Worm (Caenorhabditis elegans) whole organism, L2 larva: ENCODE data around the gene T09D3.8.

Experiments used
- C34F6.9 ChIP-seq: fragments of 150-350 bp; optimal IDR thresholded peaks from 2 replicates; lab custom pipeline; 2014; ENCODE audit warnings: missing biosample characterization, missing genetic modification characterization
- F13H6.1 ChIP-seq: sonication (generic microtip); optimal IDR thresholded peaks from 2 replicates; lab custom pipeline; 2016; ENCODE audit warnings: missing genetic modification characterization, missing compliant biosample characterization
- R02D3.7 ChIP-seq: fragments of 150-350 bp; optimal IDR thresholded peaks from 2 replicates; lab custom pipeline; 2014; ENCODE audit warnings: missing biosample characterization, missing genetic modification characterization
- ZK546.5 ChIP-seq: sonication (generic microtip); optimal IDR thresholded peaks from 2 replicates; lab custom pipeline; 2017; ENCODE audit warnings: missing biosample characterization, missing genetic modification characterization
- alr-1 ChIP-seq: fragments of 150-350 bp; optimal IDR thresholded peaks from 2 replicates; lab custom pipeline; 2014; ENCODE audit warnings: missing biosample characterization, missing genetic modification characterization
- aly-2 ChIP-seq: fragments of 150-350 bp; optimal IDR thresholded peaks from 2 replicates; lab custom pipeline; 2014; ENCODE audit warnings: missing biosample characterization, missing genetic modification characterization
- blmp-1 ChIP-seq: sonication (generic microtip); optimal IDR thresholded peaks from 2 replicates; lab custom pipeline; 2017; ENCODE audit warnings: missing genetic modification characterization, mild to moderate bottlenecking, missing compliant biosample characterization, antibody characterized with exemption, moderate library complexity; ENCODE audit not compliant: insufficient read depth
- ceh-16 ChIP-seq: fragments of 150-350 bp; optimal IDR thresholded peaks from 2 replicates; lab custom pipeline; 2014; ENCODE audit warnings: missing biosample characterization, missing genetic modification characterization
- ceh-82 ChIP-seq: fragments of 150-350 bp; optimal IDR thresholded peaks from 2 replicates; lab custom pipeline; 2014; ENCODE audit warnings: missing biosample characterization, missing genetic modification characterization
- dmd-4 ChIP-seq: sonication (generic microtip); optimal IDR thresholded peaks from 2 replicates; lab custom pipeline; 2017; ENCODE audit warnings: missing biosample characterization, missing genetic modification characterization
- egl-27 ChIP-seq: sonication (generic microtip); optimal IDR thresholded peaks from 3 replicates; lab custom pipeline; 2017; ENCODE audit warnings: missing biosample characterization, missing genetic modification reagents, missing genetic modification characterization
- elt-1 ChIP-seq: fragments of 150-350 bp; optimal IDR thresholded peaks from 2 replicates; lab custom pipeline; 2014; ENCODE audit warnings: missing biosample characterization, missing genetic modification characterization
- fos-1 ChIP-seq: fragments of 150-350 bp; optimal IDR thresholded peaks from 2 replicates; lab custom pipeline; 2014; ENCODE audit warnings: missing biosample characterization, missing genetic modification characterization
- gmeb-1 ChIP-seq: fragments of 150-350 bp; optimal IDR thresholded peaks from 2 replicates; lab custom pipeline; 2014; ENCODE audit warnings: missing biosample characterization, missing genetic modification characterization
- lin-11 ChIP-seq: fragments of 150-350 bp; sonication (generic microtip); optimal IDR thresholded peaks from 2 replicates; lab custom pipeline; 2014; ENCODE audit warnings: missing biosample characterization, missing genetic modification characterization, inconsistent platforms, mixed read lengths
- lin-13 ChIP-seq: fragments of 150-350 bp; optimal IDR thresholded peaks from 2 replicates; lab custom pipeline; 2014; ENCODE audit warnings: missing biosample characterization, missing genetic modification reagents, missing genetic modification characterization
- lin-39 ChIP-seq: fragments of 150-350 bp; optimal IDR thresholded peaks from 2 replicates; lab custom pipeline; 2014; ENCODE audit warnings: missing biosample characterization, missing genetic modification reagents, missing genetic modification characterization
- lsy-2 ChIP-seq, 2 experiments: fragments of 150-350 bp in 1 of 2; sonication (generic microtip) in 1 of 2; optimal IDR thresholded peaks; 2 replicates each; lab custom pipeline; 2014 to 2017; ENCODE audit warnings: missing biosample characterization in 2 of 2, missing genetic modification characterization in 2 of 2
- mab-5 ChIP-seq: fragments of 150-350 bp; optimal IDR thresholded peaks from 2 replicates; lab custom pipeline; 2014; ENCODE audit warnings: missing biosample characterization, missing genetic modification characterization
- mbf-1 ChIP-seq: sonication (generic microtip); optimal IDR thresholded peaks from 2 replicates; lab custom pipeline; 2017; ENCODE audit warnings: missing biosample characterization, missing genetic modification characterization
- mdl-1 ChIP-seq, 2 experiments: fragments of 150-350 bp in 1 of 2; sonication (generic microtip) in 1 of 2; optimal IDR thresholded peaks; 2 replicates each; lab custom pipeline; 2017; ENCODE audit warnings: missing biosample characterization in 2 of 2, missing genetic modification characterization in 2 of 2
- nhr-10 ChIP-seq: sonication (generic microtip); optimal IDR thresholded peaks from 2 replicates; lab custom pipeline; 2017; ENCODE audit warnings: missing biosample characterization, missing genetic modification characterization
- nhr-21 ChIP-seq: fragments of 150-350 bp; optimal IDR thresholded peaks from 2 replicates; lab custom pipeline; 2014; ENCODE audit warnings: missing biosample characterization, missing genetic modification characterization
- nhr-237 ChIP-seq: fragments of 150-350 bp; optimal IDR thresholded peaks from 2 replicates; lab custom pipeline; 2014; ENCODE audit warnings: missing biosample characterization, missing genetic modification characterization
- nhr-25 ChIP-seq: fragments of 150-350 bp; sonication (generic microtip); optimal IDR thresholded peaks from 3 replicates; lab custom pipeline; 2014; ENCODE audit warnings: missing biosample characterization, missing genetic modification characterization
- peb-1 ChIP-seq: fragments of 150-350 bp; optimal IDR thresholded peaks from 2 replicates; lab custom pipeline; 2014; ENCODE audit warnings: missing biosample characterization, missing genetic modification characterization
- sma-9 ChIP-seq, 2 experiments: fragments of 150-350 bp in 1 of 2; sonication (generic microtip) in 1 of 2; optimal IDR thresholded peaks; 2 replicates each; lab custom pipeline; 2014 to 2016; ENCODE audit warnings: missing genetic modification characterization in 2 of 2, mild to moderate bottlenecking in 1 of 2, missing biosample characterization in 1 of 2, missing compliant biosample characterization in 1 of 2, missing genetic modification reagents in 1 of 2, moderate library complexity in 1 of 2
- snpc-4 ChIP-seq: fragments of 150-350 bp; optimal IDR thresholded peaks from 2 replicates; lab custom pipeline; 2014; ENCODE audit warnings: missing biosample characterization, missing genetic modification characterization
- unc-39 ChIP-seq: fragments of 150-350 bp; optimal IDR thresholded peaks from 2 replicates; lab custom pipeline; 2014; ENCODE audit warnings: missing biosample characterization, missing genetic modification characterization
- unc-62 ChIP-seq: fragments of 150-350 bp; optimal IDR thresholded peaks from 2 replicates; lab custom pipeline; 2014; ENCODE audit warnings: missing biosample characterization, missing genetic modification reagents, missing genetic modification characterization
- ztf-1 ChIP-seq: fragments of 200-800 bp; sonication (Bioruptor generic); conservative IDR thresholded peaks from 2 replicates; pipeline ENCODE4 v1.3.6; 2022; ENCODE audit warnings: missing genetic modification characterization, missing compliant biosample characterization

T09D3.8 gene

DNA sequence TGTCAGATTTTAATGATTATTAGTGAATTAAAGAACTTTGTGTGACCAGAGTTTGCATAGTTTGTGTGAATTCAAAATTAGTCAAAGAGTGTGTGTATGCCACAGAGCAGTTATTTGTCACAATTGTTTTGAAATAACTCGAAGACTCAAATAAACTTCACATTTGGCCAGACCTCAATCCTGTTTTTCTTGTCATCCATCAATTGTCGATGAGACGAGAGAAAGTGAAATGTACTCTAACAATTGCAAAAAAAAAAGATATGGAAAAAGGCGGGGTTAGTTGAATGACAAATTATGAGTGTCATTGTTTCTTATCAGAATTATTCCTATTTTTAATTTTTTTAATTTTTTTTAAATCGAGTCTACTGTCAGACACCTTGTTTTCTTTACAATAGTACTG is at the start of gene T09D3.8:
Gene T09D3.8, plus strand, starts transcription at position 301 of the 400 bp plus-strand sequence.
- TF ChIP-seq nhr-25 (tag; lab: Kevin White, UChicago) (no peak), elt-1 (tag; lab: Kevin White, UChicago) (no peak), ZK546.5 (tag; lab: Kevin White, UChicago) (no peak), C34F6.9 (no peak), lin-13 (GFP tag; lab: Kevin White, UChicago) (no peak), mbf-1 (tag; lab: Kevin White, UChicago) (no peak), lsy-2 (tag; optimal IDR thresholded peaks at IDR 0.05; lab: Kevin White, UChicago) (no peak), egl-27 (tag; lab: Kevin White, UChicago) (no peak), nhr-237 (tag; lab: Kevin White, UChicago) (no peak), snpc-4 (no peak), gmeb-1 (tag; lab: Kevin White, UChicago) (no peak), lin-39 (tag; lab: Kevin White, UChicago) (no peak), unc-62 (GFP tag; lab: Kevin White, UChicago) (no peak)

DNA sequence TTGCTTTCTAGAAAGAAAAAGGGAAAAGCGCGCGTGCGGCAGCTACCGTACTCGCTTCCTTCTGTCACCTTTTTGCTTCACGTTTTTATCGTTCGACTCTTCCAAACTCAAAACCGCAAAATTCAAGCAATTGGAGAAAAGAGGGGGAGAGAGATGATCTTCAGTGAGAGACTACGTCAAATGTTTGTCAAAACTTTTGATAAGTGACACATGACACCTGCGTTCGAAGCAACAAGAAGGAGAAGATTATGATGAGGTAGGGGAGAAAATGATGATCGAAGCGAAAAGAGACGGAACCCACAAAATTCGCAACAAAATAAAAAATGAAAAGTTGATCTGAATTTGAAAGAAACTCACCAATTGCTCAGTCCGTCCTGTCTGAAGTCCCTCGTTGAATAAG is 46.6 kb upstream of the T09D3.8 start:
- TF ChIP-seq lin-11 (tag; lab: Kevin White, UChicago), result no peak
- TF ChIP-seq unc-62 (GFP tag; lab: Kevin White, UChicago), result no peak
- TF ChIP-seq R02D3.7, result no peak
- no peak for TF ChIP-seq gmeb-1 (tag; lab: Kevin White, UChicago)
- TF ChIP-seq elt-1 (tag; lab: Kevin White, UChicago), result no peak
- TF ChIP-seq snpc-4, result no peak
- TF ChIP-seq aly-2 (tag; lab: Kevin White, UChicago), result no peak
- no peak for TF ChIP-seq alr-1 (tag; lab: Kevin White, UChicago)
- no peak for TF ChIP-seq peb-1
- no peak for TF ChIP-seq F13H6.1 (tag; lab: Kevin White, UChicago)
- no peak for TF ChIP-seq blmp-1 (tag; lab: Kevin White, UChicago)
- TF ChIP-seq nhr-21 (tag; lab: Kevin White, UChicago), result no peak
- TF ChIP-seq lin-39 (tag; lab: Kevin White, UChicago), result no peak

DNA sequence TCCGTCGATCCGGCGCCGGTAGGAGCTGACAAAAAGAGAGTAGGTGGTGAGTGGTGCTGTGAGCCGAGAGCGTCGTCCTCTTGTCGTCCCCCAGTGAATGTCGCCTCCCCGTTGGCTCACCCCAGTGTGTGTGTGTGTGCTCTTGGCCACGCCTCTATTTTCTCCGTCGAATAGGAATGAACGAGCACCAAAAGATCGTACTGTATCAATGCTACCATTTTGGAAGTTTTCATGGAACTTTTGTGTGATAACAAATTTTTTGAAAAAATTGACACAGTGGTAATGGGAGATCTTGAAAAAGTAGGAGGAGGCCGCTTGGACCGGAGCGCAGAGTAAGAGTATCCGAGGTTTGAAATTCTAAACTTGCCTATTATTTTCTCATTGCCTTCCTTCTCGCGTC is 45.5 kb upstream of the T09D3.8 start, which contains the start of gene ceh-34:
Gene ceh-34, minus strand, starts transcription at position 101 of the 400 bp plus-strand sequence.
- no peak for TF ChIP-seq ztf-1
- no peak for TF ChIP-seq elt-1 (tag; lab: Kevin White, UChicago)
- TF ChIP-seq nhr-25 (tag; lab: Kevin White, UChicago), result no peak
- no peak for TF ChIP-seq egl-27 (tag; lab: Kevin White, UChicago)
- TF ChIP-seq dmd-4 (tag; lab: Kevin White, UChicago), result no peak
- TF ChIP-seq ceh-16 (tag; lab: Kevin White, UChicago), result no peak
- TF ChIP-seq unc-39, result no peak

DNA sequence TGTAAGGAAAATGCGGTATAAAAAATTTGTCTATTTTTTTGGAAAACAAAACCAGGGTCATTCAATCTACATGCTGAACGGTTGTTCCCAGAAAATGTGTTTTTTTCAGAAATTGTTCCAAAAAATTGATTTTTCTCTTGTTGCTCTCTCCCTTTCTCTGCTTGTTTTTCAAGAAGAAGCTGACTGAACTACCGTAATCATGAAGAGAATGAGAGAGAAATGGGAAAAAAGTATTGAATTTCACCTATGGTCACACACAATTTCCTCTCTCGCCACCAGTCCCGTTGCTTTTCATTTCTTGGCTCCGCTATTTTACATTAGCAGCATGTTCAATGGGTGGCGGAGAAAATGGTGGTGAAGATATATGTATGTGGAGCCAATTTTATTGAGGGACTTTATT is 42.1 kb upstream of the T09D3.8 start:
- TF ChIP-seq F13H6.1 (tag; lab: Kevin White, UChicago) (peak; percentile 35), sma-9 (GFP tag; optimal IDR thresholded peaks at IDR 0.05; lab: Kevin White, UChicago) (no peak), sma-9 (tag; optimal IDR thresholded peaks at IDR 0.05; lab: Kevin White, UChicago) (no peak), lsy-2 (tag; optimal IDR thresholded peaks at IDR 0.05; lab: Kevin White, UChicago) (peak in 1 of 2 experiments; percentile 18), fos-1 (tag; lab: Kevin White, UChicago) (no peak), mab-5 (tag; lab: Kevin White, UChicago) (no peak), snpc-4 (no peak), ceh-82 (no peak), peb-1 (no peak), lin-13 (GFP tag; lab: Kevin White, UChicago) (no peak), elt-1 (tag; lab: Kevin White, UChicago) (no peak)

DNA sequence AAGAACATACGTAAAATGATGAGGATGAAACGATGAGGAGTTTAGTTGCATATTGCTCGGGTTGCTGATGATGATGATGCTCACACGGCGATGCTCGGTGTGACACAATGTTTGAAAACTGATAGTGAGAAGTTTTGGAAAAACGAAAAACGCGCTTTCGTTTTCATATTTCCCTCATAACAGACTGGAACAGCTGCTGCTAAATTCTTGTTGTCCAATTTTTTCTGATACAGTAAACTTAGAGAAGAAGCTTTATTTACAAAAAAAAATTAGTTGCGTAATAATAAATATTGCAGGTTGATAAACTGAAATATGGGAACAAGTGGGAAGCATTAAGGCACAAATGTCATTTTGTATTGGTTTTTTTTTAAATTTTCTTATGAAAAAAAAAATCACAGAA is 40.4 kb upstream of the T09D3.8 start, which contains the start of gene ceh-33:
Gene ceh-33, minus strand, starts transcription at position 101 of the 400 bp plus-strand sequence.
- TF ChIP-seq nhr-10 (no peak), nhr-25 (tag; lab: Kevin White, UChicago) (no peak), blmp-1 (tag; lab: Kevin White, UChicago) (no peak), mdl-1 (tag; optimal IDR thresholded peaks at IDR 0.05; lab: Kevin White, UChicago) (no peak), sma-9 (GFP tag; optimal IDR thresholded peaks at IDR 0.05; lab: Kevin White, UChicago) (no peak), sma-9 (tag; optimal IDR thresholded peaks at IDR 0.05; lab: Kevin White, UChicago) (no peak), lsy-2 (tag; optimal IDR thresholded peaks at IDR 0.05; lab: Kevin White, UChicago) (no peak)
- TF ChIP-seq, all 48 proteins: peak for 0
